Worm (Caenorhabditis elegans): Measurements from ENCODE around the gene hil-7.

Gene hil-7

DNA sequence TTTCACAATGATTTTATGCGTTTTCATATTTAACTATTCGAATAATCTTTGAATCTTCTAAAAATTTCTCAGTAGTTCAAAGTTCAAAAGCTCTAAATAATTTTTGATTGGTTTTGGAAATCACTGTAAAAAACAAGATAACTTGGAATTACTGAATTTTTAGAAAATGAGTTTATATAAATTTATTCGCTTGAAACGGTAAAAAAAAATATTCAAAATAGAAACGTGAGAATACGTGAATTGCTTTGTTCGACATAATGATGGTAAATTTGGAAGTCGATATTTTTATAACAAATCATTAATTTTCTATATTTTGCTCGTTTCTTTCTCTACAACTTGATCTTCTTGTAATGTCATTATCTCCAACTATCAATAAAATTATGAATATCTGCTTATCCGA is 22.7 kb upstream of the hil-7 start, which contains the start of gene C01B10.44:
C01B10.44 (plus strand) TSS at position 301 of the 400 bp plus-strand sequence.
- TF ChIP-seq tbx-11 (GFP tag; IDR thresholded peaks at IDR 0.05) (no peak), tra-4 (tag; optimal IDR thresholded peaks at IDR 0.05) (no peak), flt-1 (GFP tag; IDR thresholded peaks at IDR 0.05) (no peak)

ce11 chrIV:6627798-6628197 is 18.3 kb upstream of the hil-7 start, which contains the start of gene cest-5.2:
Gene cest-5.2, minus strand, starts transcription at chrIV:6627925.
- TF ChIP-seq aly-1 (tag; optimal IDR thresholded peaks at IDR 0.05): no peak
- TF ChIP-seq flt-1 (GFP tag; IDR thresholded peaks at IDR 0.05): no peak
- TF ChIP-seq hnd-1 (tag; optimal IDR thresholded peaks at IDR 0.05): no peak
- no peak for TF ChIP-seq ceh-13 (GFP tag; optimal IDR thresholded peaks at IDR 0.05)
- no peak for TF ChIP-seq B0310.2 (tag; optimal IDR thresholded peaks at IDR 0.05)
- TF ChIP-seq ceh-36 (tag; optimal IDR thresholded peaks at IDR 0.05): no peak
- TF ChIP-seq scrt-1 (GFP tag; IDR thresholded peaks at IDR 0.05): no peak
- no peak for TF ChIP-seq ets-7 (tag; optimal IDR thresholded peaks at IDR 0.05)
- no peak for TF ChIP-seq pes-1 (GFP tag; IDR thresholded peaks at IDR 0.05)
- TF ChIP-seq ama-1 (optimal IDR thresholded peaks at IDR 0.05): no peak
- TF ChIP-seq tbx-11 (GFP tag; IDR thresholded peaks at IDR 0.05): no peak
- no peak for TF ChIP-seq hmg-4 (GFP tag; optimal IDR thresholded peaks at IDR 0.05)

ce11 chrIV:6631704-6632272 is 14.3 kb upstream of the hil-7 start, which contains the start of the genes cest-5.1 and C01B10.9:
Gene cest-5.1, minus strand, starts transcription at chrIV:6631754.
Gene C01B10.9, plus strand, starts transcription at chrIV:6632222.
- no peak for TF ChIP-seq ama-1 (optimal IDR thresholded peaks at IDR 0.05)
- no peak for TF ChIP-seq ets-7 (tag; optimal IDR thresholded peaks at IDR 0.05)
- TF ChIP-seq ceh-13 (GFP tag; optimal IDR thresholded peaks at IDR 0.05): no peak
- no peak for TF ChIP-seq hnd-1 (tag; optimal IDR thresholded peaks at IDR 0.05)
- no peak for TF ChIP-seq pes-1 (GFP tag; IDR thresholded peaks at IDR 0.05)
- peak; percentile 26 for TF ChIP-seq F13C5.2 (tag; optimal IDR thresholded peaks at IDR 0.05)
- TF ChIP-seq aly-1 (tag; optimal IDR thresholded peaks at IDR 0.05): no peak
- no peak for TF ChIP-seq ceh-36 (tag; optimal IDR thresholded peaks at IDR 0.05)
- no peak for TF ChIP-seq sea-1 (GFP tag; conservative IDR thresholded peaks at IDR 0.05)
- TF ChIP-seq tra-4 (tag; optimal IDR thresholded peaks at IDR 0.05): no peak
- no peak for TF ChIP-seq hmg-4 (GFP tag; optimal IDR thresholded peaks at IDR 0.05)
- TF ChIP-seq hmbx-1 (tag; optimal IDR thresholded peaks at IDR 0.05): no peak
- no peak for TF ChIP-seq tbx-11 (GFP tag; IDR thresholded peaks at IDR 0.05)
- no peak for TF ChIP-seq scrt-1 (GFP tag; IDR thresholded peaks at IDR 0.05)
- peak; percentile 71 for TF ChIP-seq tbx-37 (GFP tag; conservative IDR thresholded peaks at IDR 0.05)
- no peak for TF ChIP-seq B0310.2 (tag; optimal IDR thresholded peaks at IDR 0.05)
- no peak for TF ChIP-seq flt-1 (GFP tag; IDR thresholded peaks at IDR 0.05)

- no peak for TF ChIP-seq tbx-11 (GFP tag; IDR thresholded peaks at IDR 0.05)
- no peak for TF ChIP-seq hmbx-1 (tag; optimal IDR thresholded peaks at IDR 0.05)
- TF ChIP-seq B0310.2 (tag; optimal IDR thresholded peaks at IDR 0.05): no peak
- TF ChIP-seq ceh-13 (GFP tag; optimal IDR thresholded peaks at IDR 0.05): no peak
- no peak for TF ChIP-seq flt-1 (GFP tag; IDR thresholded peaks at IDR 0.05)
- TF ChIP-seq sea-1 (GFP tag; conservative IDR thresholded peaks at IDR 0.05): no peak
- no peak for TF ChIP-seq scrt-1 (GFP tag; IDR thresholded peaks at IDR 0.05)
- TF ChIP-seq pes-1 (GFP tag; IDR thresholded peaks at IDR 0.05): no peak
- no peak for TF ChIP-seq tra-4 (tag; optimal IDR thresholded peaks at IDR 0.05)
- no peak for TF ChIP-seq F13C5.2 (tag; optimal IDR thresholded peaks at IDR 0.05)
- TF ChIP-seq hmg-4 (GFP tag; optimal IDR thresholded peaks at IDR 0.05): no peak
Observed at ce11 chrIV:6634789-6635188, 11.3 kb upstream of the hil-7 start, which contains the start of gene metl-13. Gene metl-13, plus strand, starts transcription at chrIV:6635089.

- TF ChIP-seq pes-1 (GFP tag; IDR thresholded peaks at IDR 0.05): no peak
- no peak for TF ChIP-seq scrt-1 (GFP tag; IDR thresholded peaks at IDR 0.05)
- TF ChIP-seq tbx-11 (GFP tag; IDR thresholded peaks at IDR 0.05): no peak
- no peak for TF ChIP-seq flt-1 (GFP tag; IDR thresholded peaks at IDR 0.05)
- TF ChIP-seq hmbx-1 (tag; optimal IDR thresholded peaks at IDR 0.05): no peak
- no peak for TF ChIP-seq tra-4 (tag; optimal IDR thresholded peaks at IDR 0.05)
- no peak for TF ChIP-seq F13C5.2 (tag; optimal IDR thresholded peaks at IDR 0.05)
- no peak for TF ChIP-seq aly-1 (tag; optimal IDR thresholded peaks at IDR 0.05)
Observed at ce11 chrIV:6638256-6638655, 7.9 kb upstream of the hil-7 start, which contains the start of gene C01B10.7. Gene C01B10.7, plus strand, starts transcription at chrIV:6638556.

DNA sequence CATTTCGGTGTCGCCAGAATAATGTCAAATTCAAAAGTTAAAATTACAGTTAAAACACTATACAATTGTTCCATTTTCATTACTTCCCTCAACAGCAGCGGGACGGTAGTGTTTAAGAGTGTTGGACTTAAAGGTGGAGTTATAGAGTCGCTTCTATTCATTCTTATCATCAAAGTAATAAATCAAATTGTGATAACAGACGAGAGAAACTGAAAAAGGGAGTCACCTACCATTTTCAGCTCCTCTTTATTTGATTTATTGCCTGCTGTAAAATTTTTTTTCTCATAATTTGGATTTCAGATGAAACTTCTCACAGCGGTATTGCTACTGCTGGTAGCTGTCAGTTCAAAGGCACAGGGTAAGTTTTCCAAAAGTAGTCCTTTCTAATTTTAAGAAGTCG is 6.2 kb upstream of the hil-7 start, which contains the start of gene C01B10.6:
C01B10.6 (plus strand) TSS at position 301 of the 400 bp plus-strand sequence.
- no peak for TF ChIP-seq tra-4 (tag; optimal IDR thresholded peaks at IDR 0.05)
- TF ChIP-seq pes-1 (GFP tag; IDR thresholded peaks at IDR 0.05): no peak
- TF ChIP-seq scrt-1 (GFP tag; IDR thresholded peaks at IDR 0.05): no peak
- TF ChIP-seq flt-1 (GFP tag; IDR thresholded peaks at IDR 0.05): no peak
- TF ChIP-seq hmbx-1 (tag; optimal IDR thresholded peaks at IDR 0.05): no peak
- TF ChIP-seq sea-1 (GFP tag; conservative IDR thresholded peaks at IDR 0.05): no peak
- TF ChIP-seq ceh-36 (tag; optimal IDR thresholded peaks at IDR 0.05): no peak
- TF ChIP-seq B0310.2 (tag; optimal IDR thresholded peaks at IDR 0.05): no peak
- TF ChIP-seq hmg-4 (GFP tag; optimal IDR thresholded peaks at IDR 0.05): no peak
- TF ChIP-seq tbx-11 (GFP tag; IDR thresholded peaks at IDR 0.05): no peak
- no peak for TF ChIP-seq ets-7 (tag; optimal IDR thresholded peaks at IDR 0.05)
- TF ChIP-seq ama-1 (optimal IDR thresholded peaks at IDR 0.05): no peak
- TF ChIP-seq tbx-37 (GFP tag; conservative IDR thresholded peaks at IDR 0.05): no peak
- TF ChIP-seq ceh-13 (GFP tag; optimal IDR thresholded peaks at IDR 0.05): no peak

DNA sequence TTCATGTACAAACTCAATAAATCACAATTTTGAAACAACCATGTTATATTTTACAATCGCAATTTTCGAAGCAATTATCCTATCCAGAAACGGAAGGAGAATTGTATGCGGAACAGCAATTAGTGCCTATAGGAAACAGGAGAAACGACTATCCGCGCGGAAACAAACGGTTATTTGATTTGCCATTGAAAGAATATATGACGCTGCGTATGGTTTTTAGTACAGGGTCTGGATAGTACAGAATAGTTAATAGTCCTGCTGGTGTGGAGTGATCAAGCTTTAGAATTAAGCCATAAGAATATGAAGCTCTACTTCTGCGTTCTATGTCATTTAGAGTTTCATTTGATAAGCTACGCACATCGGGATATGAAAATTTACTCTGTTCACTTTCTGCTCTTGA is 793 bp downstream of the hil-7 start:
- peak; percentile 57 for TF ChIP-seq ama-1 (optimal IDR thresholded peaks at IDR 0.05)
- 0 out of 2 replicates have a peak, but pooled peaks have one; percentile 13 for TF ChIP-seq tbx-37 (GFP tag; conservative IDR thresholded peaks at IDR 0.05)
- no peak for TF ChIP-seq F13C5.2 (tag; optimal IDR thresholded peaks at IDR 0.05)

- TF ChIP-seq B0310.2 (tag; optimal IDR thresholded peaks at IDR 0.05): peak; percentile 9
- peak; percentile 70 for TF ChIP-seq hmg-4 (GFP tag; optimal IDR thresholded peaks at IDR 0.05)
- no peak for TF ChIP-seq ceh-13 (GFP tag; optimal IDR thresholded peaks at IDR 0.05)
- no peak for TF ChIP-seq aly-1 (tag; optimal IDR thresholded peaks at IDR 0.05)
Observed at ce11 chrIV:6648625-6649024, 2.5 kb downstream of the hil-7 start.

Measured in whole organism, early embryonic.